Worm (Caenorhabditis elegans) whole organism, young adult: ENCODE results near the gene T09F5.10.

Experiments used
- F57C9.4 ChIP-seq: sonication (generic microtip); optimal IDR thresholded peaks from 2 replicates; lab custom pipeline; 2017; ENCODE audit warnings: mild to moderate bottlenecking, missing genetic modification characterization, missing compliant biosample characterization
- attf-3 ChIP-seq: fragments of 200-800 bp; sonication (Bioruptor generic); conservative IDR thresholded peaks from 2 replicates; pipeline ENCODE4 v1.3.6; 2022; ENCODE audit warnings: missing genetic modification reagents, missing genetic modification characterization, missing compliant biosample characterization
- efl-1 ChIP-seq: fragments of 150-350 bp; optimal IDR thresholded peaks from 2 replicates; lab custom pipeline; 2014; ENCODE audit warnings: missing biosample characterization, missing genetic modification reagents, missing genetic modification characterization
- ets-4 ChIP-seq: fragments of 200-800 bp; sonication (Bioruptor generic); optimal IDR thresholded peaks from 2 replicates; lab custom pipeline; 2018; ENCODE audit warnings: mild to moderate bottlenecking, missing genetic modification characterization, missing compliant biosample characterization
- fkh-3 ChIP-seq: sonication (generic microtip); optimal IDR thresholded peaks from 2 replicates; lab custom pipeline; 2016; ENCODE audit warnings: mild to moderate bottlenecking, missing genetic modification characterization, missing compliant biosample characterization
- lir-1 ChIP-seq: fragments of 200-800 bp; sonication (Bioruptor generic); conservative IDR thresholded peaks from 2 replicates; pipeline ENCODE4 v1.3.6; 2022; ENCODE audit warnings: missing genetic modification reagents, missing genetic modification characterization, missing compliant biosample characterization
- madf-10 ChIP-seq: sonication (generic microtip); optimal IDR thresholded peaks from 2 replicates; lab custom pipeline; 2016; ENCODE audit warnings: mild to moderate bottlenecking, missing genetic modification characterization, missing compliant biosample characterization
- pha-4 ChIP-seq: fragments of 150-350 bp; sonication (generic microtip); optimal IDR thresholded peaks from 2 replicates; lab custom pipeline; 2014; ENCODE audit warnings: missing biosample characterization, missing genetic modification reagents, missing genetic modification characterization
- snpc-1.1 ChIP-seq: sonication (generic microtip); optimal IDR thresholded peaks from 2 replicates; lab custom pipeline; 2017; ENCODE audit warnings: missing genetic modification characterization, mild to moderate bottlenecking, missing compliant biosample characterization, antibody characterized with exemption, moderate library complexity, missing genotype, missing genetic modification reagents; ENCODE audit not compliant: insufficient read depth
- snpc-4 ChIP-seq, 5 experiments: fragments of 150-350 bp in 1 of 5; sonication (generic microtip) in 4 of 5; optimal IDR thresholded peaks; 2 replicates each; lab custom pipeline; 2014 to 2018; ENCODE audit warnings: missing genetic modification characterization in 5 of 5, missing biosample characterization in 3 of 5, antibody characterized with exemption in 2 of 5, mild to moderate bottlenecking in 2 of 5, missing compliant biosample characterization in 2 of 5, missing genotype in 2 of 5, moderate library complexity in 2 of 5, missing genetic modification reagents in 1 of 5
- tbx-9 ChIP-seq: sonication (generic microtip); optimal IDR thresholded peaks from 2 replicates; lab custom pipeline; 2016; ENCODE audit warnings: borderline replicate concordance, missing genetic modification characterization, inconsistent platforms, missing compliant biosample characterization
- unc-62 ChIP-seq: fragments of 150-350 bp; optimal IDR thresholded peaks from 2 replicates; lab custom pipeline; 2014; ENCODE audit warnings: missing biosample characterization, missing genetic modification reagents, missing genetic modification characterization

DNA sequence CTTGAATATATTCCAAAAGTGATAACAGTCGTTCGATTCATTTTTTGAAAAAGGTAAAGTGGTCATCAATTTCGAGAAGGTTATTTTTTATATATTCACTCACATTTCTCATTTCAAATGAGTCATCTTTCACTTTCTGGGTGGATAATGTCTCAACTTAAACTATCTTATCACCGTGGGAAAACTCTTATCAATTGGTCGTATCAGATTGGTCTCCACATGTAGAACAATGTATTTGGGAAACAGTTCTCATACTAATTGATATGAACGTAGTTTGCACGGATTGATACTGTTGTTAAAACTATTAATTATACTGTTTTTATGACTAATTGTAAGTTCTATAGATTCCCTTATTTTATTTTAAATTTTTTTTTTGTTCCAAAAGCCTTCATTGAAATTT lies 46.0 kb upstream of the T09F5.10 start:
- TF ChIP-seq ets-4 (GFP tag; lab: Kevin White, UChicago) (no peak), efl-1 (GFP tag; lab: Kevin White, UChicago) (no peak), snpc-4 (GFP tag; optimal IDR thresholded peaks at IDR 0.05; lab: Kevin White, UChicago) (no peak), snpc-4 (tag; optimal IDR thresholded peaks at IDR 0.05; lab: Kevin White, UChicago) (no peak), snpc-1.1 (tag; lab: Kevin White, UChicago) (no peak), F57C9.4 (tag; lab: Kevin White, UChicago) (no peak), madf-10 (tag; lab: Kevin White, UChicago) (no peak), fkh-3 (tag; lab: Kevin White, UChicago) (no peak), lir-1 (GFP tag; lab: Robert Waterston, UW) (no peak), tbx-9 (tag; lab: Kevin White, UChicago) (no peak), unc-62 (GFP tag; lab: Kevin White, UChicago) (no peak), pha-4 (tag; lab: Kevin White, UChicago) (no peak), attf-3 (GFP tag; lab: Robert Waterston, UW) (no peak)
